Worm (Caenorhabditis elegans) whole organism, mixed stage, embryonic: Measurements from ENCODE around the gene C06E1.1.

ENCODE experiments used
- bed-3 ChIP-seq: fragments of 200-800 bp; sonication (Bioruptor generic); optimal IDR thresholded peaks from 3 replicates; lab custom pipeline; 2018; ENCODE audit warnings: mild to moderate bottlenecking, missing genetic modification characterization, moderate library complexity, missing compliant biosample characterization
- ces-1 ChIP-seq: fragments of 150-350 bp; optimal IDR thresholded peaks from 2 replicates; lab custom pipeline; 2014; ENCODE audit warnings: missing biosample characterization, missing genetic modification reagents, missing genetic modification characterization
- elt-3 ChIP-seq: fragments of 150-350 bp; optimal IDR thresholded peaks from 2 replicates; lab custom pipeline; 2014; ENCODE audit warnings: missing biosample characterization, missing genetic modification characterization
- lsy-2 ChIP-seq: fragments of 150-350 bp; optimal IDR thresholded peaks from 2 replicates; lab custom pipeline; 2014; ENCODE audit warnings: missing biosample characterization, missing genetic modification characterization
- mab-5 ChIP-seq: fragments of 150-350 bp; optimal IDR thresholded peaks from 2 replicates; lab custom pipeline; 2014; ENCODE audit warnings: missing biosample characterization, missing genetic modification characterization
- nhr-237 ChIP-seq: fragments of 150-350 bp; optimal IDR thresholded peaks from 2 replicates; lab custom pipeline; 2014; ENCODE audit warnings: missing biosample characterization, missing genetic modification characterization
- nhr-76 ChIP-seq: sonication (generic microtip); optimal IDR thresholded peaks from 2 replicates; lab custom pipeline; 2017; ENCODE audit warnings: missing biosample characterization, missing genetic modification characterization
- snpc-4 ChIP-seq: fragments of 150-350 bp; optimal IDR thresholded peaks from 2 replicates; lab custom pipeline; 2014; ENCODE audit warnings: missing biosample characterization, missing genetic modification characterization
- unc-39 ChIP-seq: fragments of 150-350 bp; optimal IDR thresholded peaks from 2 replicates; lab custom pipeline; 2014; ENCODE audit warnings: missing biosample characterization, missing genetic modification characterization
- unc-62 ChIP-seq: fragments of 150-350 bp; optimal IDR thresholded peaks from 2 replicates; lab custom pipeline; 2014; ENCODE audit warnings: missing biosample characterization, missing genetic modification reagents, missing genetic modification characterization

DNA sequence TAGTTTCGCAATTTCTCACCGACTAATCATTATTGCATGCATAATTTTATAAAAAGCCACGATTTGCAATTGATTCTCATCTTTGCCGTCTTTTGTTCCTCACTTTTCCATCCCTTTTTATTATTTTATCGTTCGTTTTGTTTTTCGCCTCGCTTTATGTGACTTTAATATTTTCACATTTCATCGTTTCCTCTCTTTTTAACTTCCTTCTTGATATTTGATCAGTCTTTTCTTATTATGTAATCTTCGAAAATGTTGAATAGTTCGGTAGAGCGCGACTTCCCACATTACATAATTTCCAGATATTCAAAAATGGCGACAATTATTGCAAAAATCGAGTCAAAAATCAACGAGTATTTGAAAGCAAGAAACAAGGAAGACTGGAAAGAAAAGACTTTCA, at the start of gene C06E1.1:
- TF ChIP-seq snpc-4 = no peak
- TF ChIP-seq bed-3 (GFP tag; lab: Kevin White, UChicago) = no peak
- TF ChIP-seq mab-5 (tag; lab: Kevin White, UChicago) = no peak
- TF ChIP-seq nhr-76 (tag; lab: Kevin White, UChicago) = no peak
- no peak for TF ChIP-seq nhr-237 (tag; lab: Kevin White, UChicago)
- no peak for TF ChIP-seq unc-62 (GFP tag; lab: Kevin White, UChicago)
- no peak for TF ChIP-seq lsy-2 (tag; lab: Kevin White, UChicago)
- TF ChIP-seq elt-3 (tag; lab: Kevin White, UChicago) = no peak
- no peak for TF ChIP-seq ces-1
- TF ChIP-seq unc-39 (tag; lab: Kevin White, UChicago) = no peak
